Fruit fly (Drosophila melanogaster) whole organism, embryonic: ENCODE results near the gene Agpat2.

ENCODE experiments used
- ATbp ChIP-seq: fragments of 200-800 bp; sonication (Bioruptor generic); optimal IDR thresholded peaks from 2 replicates; lab custom pipeline; 2017; ENCODE audit warnings: missing biosample characterization, mild to moderate bottlenecking, missing genetic modification characterization, missing genetic modification reagents
- Adf1 ChIP-seq: fragments of 200-800 bp; sonication (Bioruptor generic); IDR thresholded peaks from 2 replicates; pipeline ENCODE4 v1.3.6; 2022; ENCODE audit warnings: missing biosample characterization, missing genetic modification characterization
- Atf-2 ChIP-seq: fragments of 200-800 bp; sonication (Bioruptor generic); optimal IDR thresholded peaks from 2 replicates; lab custom pipeline; 2016; ENCODE audit warnings: missing biosample characterization, missing genetic modification characterization
- Awh ChIP-seq: fragments of 200-800 bp; sonication (Bioruptor generic); IDR thresholded peaks from 2 replicates; pipeline ENCODE4, ENCODE4 v1.3.6; 2022; ENCODE audit warnings: missing biosample characterization, missing genetic modification characterization
- B-H1 ChIP-seq: fragments of 200-800 bp; sonication (Bioruptor generic); IDR thresholded peaks from 3 replicates; pipeline ENCODE4 v1.3.6; 2022; ENCODE audit warnings: missing biosample characterization, missing genetic modification characterization
- Bgb ChIP-seq: fragments of 200-800 bp; sonication (Bioruptor generic); IDR thresholded peaks from 2 replicates; pipeline ENCODE4 v1.3.6; 2022; ENCODE audit warnings: missing biosample characterization, missing genetic modification characterization; ENCODE audit not compliant: partially characterized antibody
- CG11398 ChIP-seq: fragments of 200-800 bp; sonication (Bioruptor generic); optimal IDR thresholded peaks from 2 replicates; lab custom pipeline; 2016; ENCODE audit warnings: missing biosample characterization, missing genetic modification characterization
- CG11560 ChIP-seq: fragments of 200-800 bp; sonication (Bioruptor generic); IDR thresholded peaks from 3 replicates; pipeline ENCODE4 v1.3.6; 2022; ENCODE audit warnings: missing biosample characterization, missing genetic modification characterization
- CG11695 ChIP-seq: fragments of 200-800 bp; sonication (Bioruptor generic); IDR thresholded peaks from 3 replicates; pipeline ENCODE4 v1.3.6; 2022; ENCODE audit warnings: missing biosample characterization, missing genetic modification characterization
- CG16779 ChIP-seq: fragments of 200-800 bp; sonication (Bioruptor generic); IDR thresholded peaks from 2 replicates; pipeline ENCODE4 v1.3.6; 2022; ENCODE audit warnings: missing biosample characterization, missing genetic modification characterization
- CG18619 ChIP-seq: fragments of 200-800 bp; sonication (Bioruptor generic); optimal IDR thresholded peaks from 3 replicates; lab custom pipeline; 2017; ENCODE audit warnings: missing biosample characterization, mild to moderate bottlenecking, missing genetic modification characterization
- CG2202 ChIP-seq: fragments of 200-800 bp; sonication (Bioruptor generic); optimal IDR thresholded peaks from 2 replicates; lab custom pipeline; 2018; ENCODE audit warnings: missing biosample characterization, mild to moderate bottlenecking, missing genetic modification characterization
- CG31224 ChIP-seq: fragments of 200-800 bp; sonication (Bioruptor generic); IDR thresholded peaks from 2 replicates; pipeline ENCODE4 v1.3.6; 2022; ENCODE audit warnings: missing biosample characterization, missing genetic modification characterization
- CG31388 ChIP-seq: fragments of 200-800 bp; sonication (Bioruptor generic); optimal IDR thresholded peaks from 2 replicates; lab custom pipeline; 2016; ENCODE audit warnings: missing biosample characterization, missing genetic modification characterization
- CG33213 ChIP-seq: fragments of 200-800 bp; sonication (Bioruptor generic); optimal IDR thresholded peaks from 3 replicates; lab custom pipeline; 2016; ENCODE audit warnings: missing biosample characterization, missing genetic modification characterization
- CG34422 ChIP-seq: fragments of 200-800 bp; sonication (Bioruptor generic); IDR thresholded peaks from 3 replicates; pipeline ENCODE4 v1.3.6; 2022; ENCODE audit warnings: missing biosample characterization, missing genetic modification characterization
- CG7556 ChIP-seq: fragments of 200-800 bp; sonication (Bioruptor generic); optimal IDR thresholded peaks from 2 replicates; lab custom pipeline; 2017; ENCODE audit warnings: missing biosample characterization, mild to moderate bottlenecking, missing genetic modification characterization
- CG7987 ChIP-seq: fragments of 200-800 bp; sonication (Bioruptor generic); optimal IDR thresholded peaks from 2 replicates; lab custom pipeline; 2018; ENCODE audit warnings: missing biosample characterization, mild to moderate bottlenecking, missing genetic modification characterization, moderate library complexity
- CG8290 ChIP-seq, 3 experiments: fragments of 200-800 bp; sonication (Bioruptor generic); optimal IDR thresholded peaks; 2 replicates each; lab custom pipeline; 2016 to 2019; ENCODE audit warnings: missing biosample characterization in 3 of 3, missing genetic modification characterization in 3 of 3, mild to moderate bottlenecking in 2 of 3, moderate library complexity in 1 of 3
- CG8388 ChIP-seq: fragments of 200-800 bp; sonication (Bioruptor generic); optimal IDR thresholded peaks from 2 replicates; lab custom pipeline; 2019; ENCODE audit warnings: missing biosample characterization, mild to moderate bottlenecking, missing genetic modification characterization, moderate library complexity
- CG9727 ChIP-seq: fragments of 200-800 bp; sonication (Bioruptor generic); optimal IDR thresholded peaks from 3 replicates; lab custom pipeline; 2017; ENCODE audit warnings: missing biosample characterization, mild to moderate bottlenecking, missing genetic modification characterization
- CoRest ChIP-seq: fragments of 200-800 bp; sonication (Bioruptor generic); optimal IDR thresholded peaks from 3 replicates; lab custom pipeline; 2018; ENCODE audit warnings: missing biosample characterization, mild to moderate bottlenecking, missing genetic modification characterization, moderate library complexity
- D19A ChIP-seq: fragments of 200-800 bp; optimal IDR thresholded peaks from 3 replicates; lab custom pipeline; 2019; ENCODE audit warnings: missing biosample characterization, mild to moderate bottlenecking, missing genetic modification characterization, moderate library complexity
- Gsc ChIP-seq: fragments of 200-800 bp; sonication (Bioruptor generic); IDR thresholded peaks from 2 replicates; pipeline ENCODE4 v1.3.6; 2022; ENCODE audit warnings: missing biosample characterization, missing genetic modification characterization
- H2.0 ChIP-seq: fragments of 200-800 bp; sonication (Bioruptor generic); IDR thresholded peaks from 2 replicates; pipeline ENCODE4 v1.3.6; 2022; ENCODE audit warnings: missing biosample characterization, missing genetic modification characterization
- HLHmδ ChIP-seq: fragments of 200-800 bp; sonication (Bioruptor generic); optimal IDR thresholded peaks from 2 replicates; lab custom pipeline; 2018; ENCODE audit warnings: missing biosample characterization, mild to moderate bottlenecking, missing genetic modification characterization, moderate library complexity
- MBD-R2 ChIP-seq: fragments of 200-800 bp; sonication (Bioruptor generic); IDR thresholded peaks from 2 replicates; pipeline ENCODE4 v1.3.6; 2022; ENCODE audit warnings: missing biosample characterization, missing genetic modification characterization
- MESR4 ChIP-seq: fragments of 200-800 bp; sonication (Bioruptor generic); optimal IDR thresholded peaks from 2 replicates; lab custom pipeline; 2018; ENCODE audit warnings: missing biosample characterization, mild to moderate bottlenecking, missing genetic modification characterization, moderate library complexity
- MTF-1 ChIP-seq: fragments of 200-800 bp; sonication (Bioruptor generic); optimal IDR thresholded peaks from 2 replicates; lab custom pipeline; 2018; ENCODE audit warnings: missing biosample characterization, mild to moderate bottlenecking, missing genetic modification characterization, borderline replicate concordance
- Meics ChIP-seq: fragments of 200-800 bp; sonication (Bioruptor generic); optimal IDR thresholded peaks from 2 replicates; lab custom pipeline; 2017; ENCODE audit warnings: missing biosample characterization, mild to moderate bottlenecking, missing genetic modification characterization
- NC2β ChIP-seq: fragments of 200-800 bp; sonication (Bioruptor generic); optimal IDR thresholded peaks from 2 replicates; lab custom pipeline; 2016; ENCODE audit warnings: missing biosample characterization, missing genetic modification characterization
- aop ChIP-seq: fragments of 200-800 bp; sonication (Bioruptor generic); IDR thresholded peaks from 2 replicates; pipeline ENCODE4 v1.3.6; 2022; ENCODE audit warnings: missing biosample characterization, missing genetic modification characterization
- bcd ChIP-seq: fragments of 200-800 bp; sonication (Bioruptor generic); optimal IDR thresholded peaks from 2 replicates; lab custom pipeline; 2017; ENCODE audit warnings: missing biosample characterization, mild to moderate bottlenecking, missing genetic modification characterization
- btn ChIP-seq: fragments of 200-800 bp; sonication (Bioruptor generic); optimal IDR thresholded peaks from 2 replicates; lab custom pipeline; 2016; ENCODE audit warnings: missing biosample characterization, missing genetic modification characterization
- cas ChIP-seq: fragments of 200-800 bp; sonication (Bioruptor generic); IDR thresholded peaks from 2 replicates; pipeline ENCODE4 v1.3.6; 2022; ENCODE audit warnings: missing biosample characterization, missing genetic modification characterization
- caup ChIP-seq: fragments of 200-800 bp; sonication (Bioruptor generic); optimal IDR thresholded peaks from 3 replicates; lab custom pipeline; 2017; ENCODE audit warnings: missing biosample characterization, mild to moderate bottlenecking, missing genetic modification characterization, moderate library complexity; ENCODE audit not compliant: severe bottlenecking
- fd64A ChIP-seq: fragments of 200-800 bp; sonication (Bioruptor generic); optimal IDR thresholded peaks from 3 replicates; lab custom pipeline; 2018; ENCODE audit warnings: missing biosample characterization, mild to moderate bottlenecking, missing genetic modification characterization
- grn ChIP-seq: fragments of 200-800 bp; sonication (Bioruptor generic); optimal IDR thresholded peaks from 3 replicates; lab custom pipeline; 2017; ENCODE audit warnings: missing biosample characterization, missing genetic modification characterization
- hth ChIP-seq: fragments of >200 bp; optimal IDR thresholded peaks from 2 replicates; lab custom pipeline; 2017; ENCODE audit warnings: inconsistent platforms
- luna ChIP-seq: fragments of 200-800 bp; sonication (Bioruptor generic); optimal IDR thresholded peaks from 2 replicates; lab custom pipeline; 2016; ENCODE audit warnings: missing biosample characterization, missing genetic modification characterization
- org-1 ChIP-seq: fragments of 200-800 bp; sonication (Bioruptor generic); optimal IDR thresholded peaks from 2 replicates; lab custom pipeline; 2017; ENCODE audit warnings: missing biosample characterization, missing genetic modification characterization
- pfk ChIP-seq: fragments of 200-800 bp; sonication (Bioruptor generic); optimal IDR thresholded peaks from 2 replicates; lab custom pipeline; 2018; ENCODE audit warnings: missing biosample characterization, mild to moderate bottlenecking, missing genetic modification characterization, moderate library complexity
- pros ChIP-seq: fragments of 200-800 bp; sonication (Bioruptor generic); optimal IDR thresholded peaks from 3 replicates; lab custom pipeline; 2019; ENCODE audit warnings: missing biosample characterization, mild to moderate bottlenecking, missing genetic modification characterization, moderate library complexity
- ranshi ChIP-seq: fragments of 200-800 bp; sonication (Bioruptor generic); IDR thresholded peaks from 2 replicates; pipeline ENCODE4 v1.3.6; 2022; ENCODE audit warnings: missing biosample characterization, missing genetic modification characterization
- sim ChIP-seq: fragments of 200-800 bp; sonication (Bioruptor generic); IDR thresholded peaks from 2 replicates; pipeline ENCODE4 v1.3.6; 2022; ENCODE audit warnings: missing biosample characterization, missing genetic modification characterization
- slbo ChIP-seq: fragments of 200-800 bp; sonication (Bioruptor generic); IDR thresholded peaks from 2 replicates; pipeline ENCODE4 v1.3.6; 2022; ENCODE audit warnings: missing biosample characterization, missing genetic modification characterization
- slp2 ChIP-seq: fragments of 200-800 bp; sonication (Bioruptor generic); optimal IDR thresholded peaks from 2 replicates; lab custom pipeline; 2016; ENCODE audit warnings: missing biosample characterization, missing genetic modification characterization
- stwl ChIP-seq: fragments of 200-800 bp; sonication (Bioruptor generic); optimal IDR thresholded peaks from 3 replicates; lab custom pipeline; 2018; ENCODE audit warnings: missing biosample characterization, mild to moderate bottlenecking, missing genetic modification characterization, moderate library complexity
- trh ChIP-seq: fragments of 200-800 bp; sonication (Bioruptor generic); optimal IDR thresholded peaks from 2 replicates; lab custom pipeline; 2016; ENCODE audit warnings: missing biosample characterization, missing genetic modification characterization
- usp ChIP-seq: fragments of >200 bp; optimal IDR thresholded peaks from 2 replicates; lab custom pipeline; 2017; ENCODE audit warnings: missing biosample characterization, missing genetic modification characterization
- z ChIP-seq: fragments of 200-800 bp; sonication (Bioruptor generic); IDR thresholded peaks from 3 replicates; pipeline ENCODE4 v1.3.6; 2022; ENCODE audit warnings: missing biosample characterization, missing genetic modification characterization

Agpat2 gene

dm6 chr2L:8464107-8464582 lies 351 bp upstream of the Agpat2 start, which contains the start of gene prg (continued):
- TF ChIP-seq MESR4 (GFP tag; lab: Kevin White, UChicago) (peak; percentile 70), CG16779 (GFP tag; lab: Robert Waterston, UW) (0 out of 2 replicates have a peak, but pooled peaks have one; percentile 58), trh (GFP tag; lab: Kevin White, UChicago) (no peak), Meics (GFP tag; lab: Kevin White, UChicago) (peak; percentile 70), grn (no peak), cas (GFP tag; lab: Robert Waterston, UW) (no peak), CG11560 (no peak), CG2202 (tag; lab: Kevin White, UChicago) (no peak), usp (GFP tag; lab: Kevin White, UChicago) (no peak), slbo (peak; percentile 66), MBD-R2 (GFP tag; lab: Robert Waterston, UW) (peak; percentile 90), org-1 (no peak), bcd (GFP tag; lab: Kevin White, UChicago) (peak; percentile 47), sim (GFP tag; lab: Robert Waterston, UW) (no peak), Atf-2 (peak; percentile 45), pros (no peak), fd64A (GFP tag; lab: Kevin White, UChicago) (no peak), D19A (tag; lab: Kevin White, UChicago) (peak; percentile 67), btn (GFP tag; lab: Kevin White, UChicago) (no peak), aop (GFP tag; lab: Robert Waterston, UW) (no peak), CG9727 (GFP tag; lab: Kevin White, UChicago) (peak; percentile 70), HLHmδ (GFP tag; lab: Kevin White, UChicago) (no peak), CG7987 (GFP tag; lab: Kevin White, UChicago) (no peak), NC2β (GFP tag; lab: Kevin White, UChicago) (peak; percentile 2), CoRest (tag; lab: Kevin White, UChicago) (peak; percentile 74), CG31388 (GFP tag; lab: Kevin White, UChicago) (no peak), Adf1 (no peak; the same call in 1 of the 2 replicates), CG33213 (peak; percentile 46), luna (GFP tag; lab: Kevin White, UChicago) (peak; percentile 49), CG8388 (peak; percentile 54), B-H1 (GFP tag; lab: Robert Waterston, UW) (no peak), ATbp (GFP tag; lab: Kevin White, UChicago) (peak; percentile 16), MTF-1 (no peak), slp2 (GFP tag; lab: Kevin White, UChicago) (peak; percentile 28), CG31224 (peak; percentile 33; the same call in 1 of the 2 replicates), pfk (GFP tag; lab: Kevin White, UChicago) (no peak), CG8290 (GFP tag; optimal IDR thresholded peaks at IDR 0.05; lab: Kevin White, UChicago) (peak; percentile 67), CG8290 (tag; optimal IDR thresholded peaks at IDR 0.05; lab: Kevin White, UChicago) (peak in 1 of 2 experiments; percentile 61), z (GFP tag; lab: Robert Waterston, UW) (no peak), CG11695 (GFP tag; lab: Robert Waterston, UW) (peak; percentile 53; the same call in 2 of the 3 replicates), caup (GFP tag; lab: Kevin White, UChicago) (peak; percentile 21), CG7556 (peak; percentile 70), ranshi (GFP tag; lab: Robert Waterston, UW) (peak; percentile 59), Bgb (GFP tag; lab: Robert Waterston, UW) (peak; percentile 98), Awh (GFP tag; lab: Robert Waterston, UW) (0 out of 2 replicates have a peak, but pooled peaks have one; percentile 21), stwl (tag; lab: Kevin White, UChicago) (peak; percentile 76), CG11398 (GFP tag; lab: Kevin White, UChicago) (peak; percentile 3), H2.0 (no peak), CG18619 (GFP tag; lab: Kevin White, UChicago) (peak; percentile 52), hth (no peak), Gsc (GFP tag; lab: Robert Waterston, UW) (no peak), CG34422 (peak; percentile 29; the same call in 1 of the 3 replicates)
